Worm (Caenorhabditis elegans) whole organism, dauer: Measurements from ENCODE around the gene trx-1.

Source experiments
- unc-62 ChIP-seq: sonication (generic microtip); optimal IDR thresholded peaks from 2 replicates; lab custom pipeline; 2017; ENCODE audit warnings: missing biosample characterization, missing genetic modification reagents, missing genetic modification characterization

Gene trx-1

ce11 chrII:7772411-7772810, 19.0 kb upstream of the trx-1 start, which contains the start of gene C06A8.6:
TSS of gene C06A8.6 (plus strand) at chrII:7772499.
- no peak for TF ChIP-seq unc-62

- TF ChIP-seq unc-62: no peak
These were observed 18.5 kb upstream of the trx-1 start, which contains the start of gene C06A8.8 for ce11 chrII:7771917-7772316. TSS of gene C06A8.8 (minus strand) at chrII:7772017.

- no peak for TF ChIP-seq unc-62
These were observed 16.9 kb upstream of the trx-1 start for ce11 chrII:7770253-7770652.

- TF ChIP-seq unc-62: no peak
These were observed 15.9 kb upstream of the trx-1 start for ce11 chrII:7769254-7769653.

ce11 chrII:7765456-7765855, 12.1 kb upstream of the trx-1 start, which contains the start of gene srh-39:
TSS of gene srh-39 (minus strand) at chrII:7765556.
- TF ChIP-seq unc-62: no peak

ce11 chrII:7763569-7763968, 10.2 kb upstream of the trx-1 start, which contains the start of gene B0228.9:
TSS of gene B0228.9 (minus strand) at chrII:7763669.
- no peak for TF ChIP-seq unc-62

- no peak for TF ChIP-seq unc-62
These were observed 8.0 kb upstream of the trx-1 start, which contains the start of gene B0228.8 for ce11 chrII:7761440-7761839. TSS of gene B0228.8 (minus strand) at chrII:7761540.

- no peak for TF ChIP-seq unc-62
These were observed 5.2 kb upstream of the trx-1 start, which contains the start of gene B0228.7 for ce11 chrII:7758397-7759135. TSS of gene B0228.7 (minus strand) at chrII:7759023.

ce11 chrII:7756810-7757209, 3.4 kb upstream of the trx-1 start:
- TF ChIP-seq unc-62: no peak

ce11 chrII:7755116-7755571, 1.7 kb upstream of the trx-1 start, which contains the start of the genes B0228.6 and B0228.1:
TSS of gene B0228.6 (minus strand) at chrII:7755166.
TSS of gene B0228.1 (plus strand) at chrII:7755343.
- no peak for TF ChIP-seq unc-62

- TF ChIP-seq unc-62: no peak
These were observed 16.7 kb downstream of the trx-1 start for ce11 chrII:7736725-7737124.

ce11 chrII:7724603-7725002, 28.8 kb downstream of the trx-1 start, which contains the start of gene cpna-2:
TSS of gene cpna-2 (plus strand) at chrII:7724903.
- no peak for TF ChIP-seq unc-62

ce11 chrII:7722784-7723183, 30.6 kb downstream of the trx-1 start:
- no peak for TF ChIP-seq unc-62

- no peak for TF ChIP-seq unc-62
These were observed 32.9 kb downstream of the trx-1 start for ce11 chrII:7720479-7720878.

- no peak for TF ChIP-seq unc-62
These were observed 34.4 kb downstream of the trx-1 start for ce11 chrII:7719039-7719438.

- no peak for TF ChIP-seq unc-62
These were observed 34.9 kb downstream of the trx-1 start, which contains the start of gene cpna-5 for ce11 chrII:7718491-7718890. TSS of gene cpna-5 (minus strand) at chrII:7718591.

ce11 chrII:7716112-7716511, 37.3 kb downstream of the trx-1 start:
- TF ChIP-seq unc-62: no peak

ce11 chrII:7714614-7715186, 38.7 kb downstream of the trx-1 start:
- TF ChIP-seq unc-62: no peak
